Worm (Caenorhabditis elegans) whole organism, early embryonic: ENCODE data around the gene T11F9.10.

ENCODE experiments used
- B0310.2 ChIP-seq: sonication (generic microtip); optimal IDR thresholded peaks from 2 replicates; lab custom pipeline; 2016; ENCODE audit warnings: mild to moderate bottlenecking, missing genetic modification characterization, missing compliant biosample characterization
- F13C5.2 ChIP-seq: sonication (generic microtip); optimal IDR thresholded peaks from 2 replicates; lab custom pipeline; 2017; ENCODE audit warnings: mild to moderate bottlenecking, missing genetic modification characterization, inconsistent platforms, missing compliant biosample characterization
- ama-1 ChIP-seq: fragments of 150-350 bp; optimal IDR thresholded peaks from 2 replicates; lab custom pipeline; 2014
- ceh-13 ChIP-seq: fragments of 200-800 bp; sonication (Bioruptor generic); optimal IDR thresholded peaks from 2 replicates; lab custom pipeline; 2018; ENCODE audit warnings: mild to moderate bottlenecking, missing genetic modification characterization, missing compliant biosample characterization
- ceh-36 ChIP-seq: sonication (generic microtip); optimal IDR thresholded peaks from 2 replicates; lab custom pipeline; 2016; ENCODE audit warnings: missing genetic modification characterization, inconsistent platforms, missing compliant biosample characterization
- flt-1 ChIP-seq: fragments of 200-800 bp; sonication (Bioruptor generic); IDR thresholded peaks from 2 replicates; pipeline ENCODE4 v1.3.6; 2022; ENCODE audit warnings: missing genetic modification characterization, missing compliant biosample characterization
- hmbx-1 ChIP-seq: sonication (generic microtip); optimal IDR thresholded peaks from 2 replicates; lab custom pipeline; 2016; ENCODE audit warnings: mild to moderate bottlenecking, missing genetic modification characterization, missing compliant biosample characterization
- hmg-4 ChIP-seq: fragments of 200-800 bp; sonication (Bioruptor generic); optimal IDR thresholded peaks from 2 replicates; lab custom pipeline; 2018; ENCODE audit warnings: mild to moderate bottlenecking, missing genetic modification characterization, missing compliant biosample characterization
- sea-1 ChIP-seq: fragments of 200-800 bp; sonication (Bioruptor generic); conservative IDR thresholded peaks from 2 replicates; pipeline ENCODE4 v1.3.6; 2022; ENCODE audit warnings: missing genetic modification characterization, missing compliant biosample characterization
- tbx-11 ChIP-seq: fragments of 200-800 bp; sonication (Bioruptor generic); IDR thresholded peaks from 2 replicates; pipeline ENCODE4 v1.3.6; 2022; ENCODE audit warnings: missing genetic modification characterization, missing compliant biosample characterization
- tra-4 ChIP-seq: sonication (generic microtip); optimal IDR thresholded peaks from 2 replicates; lab custom pipeline; 2017; ENCODE audit warnings: missing genetic modification characterization, missing compliant biosample characterization

DNA sequence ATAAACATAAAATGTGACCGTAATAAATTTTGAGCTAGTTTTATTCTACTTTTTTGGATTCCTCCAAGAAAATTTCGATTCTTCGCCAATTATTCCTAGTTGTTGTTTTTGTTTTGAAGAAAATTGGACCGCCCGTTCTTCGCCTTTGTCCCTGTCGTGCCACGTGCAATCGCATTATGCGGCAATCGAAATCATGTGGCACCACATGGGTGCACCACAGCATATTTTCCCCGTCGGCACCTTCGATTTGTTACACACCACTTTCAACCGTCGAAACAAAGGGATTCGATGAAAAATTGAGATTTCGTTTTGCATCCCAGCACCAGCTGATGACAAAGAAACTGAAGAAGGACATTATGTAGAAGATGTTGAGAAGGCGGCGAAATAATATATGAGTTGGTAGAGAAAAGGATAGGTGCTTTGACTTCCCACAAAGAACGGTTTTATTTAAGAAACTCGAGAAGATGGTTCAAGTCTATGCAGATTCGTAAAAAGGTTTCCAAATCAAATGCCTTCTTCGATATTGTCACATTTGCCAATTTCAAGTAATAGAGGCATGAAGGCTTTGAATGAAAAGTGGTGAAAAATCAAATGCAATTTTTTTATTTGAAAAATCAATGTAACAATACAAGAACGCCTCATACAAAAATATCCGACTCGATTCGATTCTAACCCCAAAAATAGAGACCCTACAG lies 42.0 kb downstream of the T11F9.10 start:
- TF ChIP-seq ama-1 = no peak
- TF ChIP-seq hmg-4 (GFP tag; lab: Kevin White, UChicago) = no peak
- no peak for TF ChIP-seq ceh-36 (tag; lab: Kevin White, UChicago)
- TF ChIP-seq ceh-13 (GFP tag; lab: Kevin White, UChicago) = no peak
- TF ChIP-seq flt-1 (GFP tag; lab: Robert Waterston, UW) = no peak
- no peak for TF ChIP-seq tra-4 (tag; lab: Kevin White, UChicago)
- TF ChIP-seq F13C5.2 (tag; lab: Kevin White, UChicago) = no peak
- TF ChIP-seq tbx-11 (GFP tag; lab: Robert Waterston, UW) = no peak
- TF ChIP-seq sea-1 = no peak
- no peak for TF ChIP-seq hmbx-1 (tag; lab: Kevin White, UChicago)
- no peak for TF ChIP-seq B0310.2
